Fruit fly (Drosophila melanogaster): Measurements from ENCODE around the gene ATPsynCF6.

Gene ATPsynCF6

dm6 chr3R:23335577-23335976 is 20.3 kb downstream of the ATPsynCF6 start (continued):
- peak; percentile 47 for TF ChIP-seq nerfin-1 (tag; optimal IDR thresholded peaks at IDR 0.05)
- peak; percentile 72 for TF ChIP-seq CG17385 (GFP tag; optimal IDR thresholded peaks at IDR 0.05)
- peak; percentile 27 for TF ChIP-seq CG15696 (tag; optimal IDR thresholded peaks at IDR 0.05)
- TF ChIP-seq gsb-n (tag; optimal IDR thresholded peaks at IDR 0.05), result no peak
- no peak for TF ChIP-seq ttk (GFP tag; IDR thresholded peaks at IDR 0.05)
- TF ChIP-seq dati (GFP tag; IDR thresholded peaks at IDR 0.05), result no peak
- peak; percentile 20 for TF ChIP-seq ewg (GFP tag; optimal IDR thresholded peaks at IDR 0.05)
- peak; percentile 47 for TF ChIP-seq CG12219 (GFP tag; optimal IDR thresholded peaks at IDR 0.05)
- peak; percentile 2 for TF ChIP-seq pzg (GFP tag; optimal IDR thresholded peaks at IDR 0.05)
- TF ChIP-seq CG16815 (GFP tag; optimal IDR thresholded peaks at IDR 0.05), result peak; percentile 37
- no peak for TF ChIP-seq Dad (GFP tag; optimal IDR thresholded peaks at IDR 0.05)
- TF ChIP-seq CG30403 (GFP tag; optimal IDR thresholded peaks at IDR 0.05), result peak; percentile 59
- peak; percentile 57; the same call in 1 of the 2 replicates for TF ChIP-seq rib (GFP tag; IDR thresholded peaks at IDR 0.05)
- peak; percentile 71 for TF ChIP-seq CG9215 (GFP tag; IDR thresholded peaks at IDR 0.05)
- no peak for TF ChIP-seq ssp (GFP tag; IDR thresholded peaks at IDR 0.05)
- TF ChIP-seq CG3281 (GFP tag; optimal IDR thresholded peaks at IDR 0.05), result peak; percentile 97
- TF ChIP-seq phol (tag; optimal IDR thresholded peaks at IDR 0.05), result peak; percentile 74
- TF ChIP-seq cas (GFP tag; IDR thresholded peaks at IDR 0.05), result peak; percentile 56
- TF ChIP-seq CG17328 (GFP tag; IDR thresholded peaks at IDR 0.05), result no peak
- TF ChIP-seq crc (GFP tag; optimal IDR thresholded peaks at IDR 0.05), result no peak
- TF ChIP-seq mirr (GFP tag; optimal IDR thresholded peaks at IDR 0.05), result peak; percentile 34
- peak; percentile 35; the same call in 1 of the 3 replicates for TF ChIP-seq ken (GFP tag; IDR thresholded peaks at IDR 0.05)
- TF ChIP-seq bigmax (GFP tag; optimal IDR thresholded peaks at IDR 0.05), result no peak
- no peak for TF ChIP-seq sr (GFP tag; IDR thresholded peaks at IDR 0.05)
- no peak for TF ChIP-seq CG12744 (GFP tag; optimal IDR thresholded peaks at IDR 0.05)
- peak; percentile 60 for TF ChIP-seq CG6654 (GFP tag; optimal IDR thresholded peaks at IDR 0.05)
- 0 out of 3 replicates have a peak, but pooled peaks have one; percentile 31 for TF ChIP-seq CG11560 (tag; IDR thresholded peaks at IDR 0.05)
- peak; percentile 50 for TF ChIP-seq gcm (GFP tag; optimal IDR thresholded peaks at IDR 0.05)
- peak; percentile 89 for TF ChIP-seq PHDP (tag; optimal IDR thresholded peaks at IDR 0.05)
- peak; percentile 60 for TF ChIP-seq kah (GFP tag; optimal IDR thresholded peaks at IDR 0.05)
- peak; percentile 68 for TF ChIP-seq wdn (GFP tag; IDR thresholded peaks at IDR 0.05)
- no peak for TF ChIP-seq fd102C (GFP tag; optimal IDR thresholded peaks at IDR 0.05)
- TF ChIP-seq grn (GFP tag; optimal IDR thresholded peaks at IDR 0.05), result peak; percentile 10
- TF ChIP-seq shn (GFP tag; optimal IDR thresholded peaks at IDR 0.05), result no peak
- peak; percentile 51 for TF ChIP-seq CG7987 (GFP tag; optimal IDR thresholded peaks at IDR 0.05)
- no peak for TF ChIP-seq C15 (GFP tag; IDR thresholded peaks at IDR 0.05)
- peak in 1 of 2 experiments; percentile 60 for TF ChIP-seq Eip74EF (GFP tag; optimal IDR thresholded peaks at IDR 0.05)
- TF ChIP-seq CG7745 (tag; optimal IDR thresholded peaks at IDR 0.05), result no peak
- TF ChIP-seq sna (GFP tag; IDR thresholded peaks at IDR 0.05; ENCODE audit: partially characterized antibody), result no peak
- TF ChIP-seq CG31365 (tag; optimal IDR thresholded peaks at IDR 0.05), result peak; percentile 30
- peak; percentile 78 for TF ChIP-seq CG10979 (tag; optimal IDR thresholded peaks at IDR 0.05)
- no peak for TF ChIP-seq MESR4 (GFP tag; optimal IDR thresholded peaks at IDR 0.05)
- TF ChIP-seq Dek (tag; optimal IDR thresholded peaks at IDR 0.05), result peak; percentile 79
- TF ChIP-seq insv (GFP tag; optimal IDR thresholded peaks at IDR 0.05), result peak in 1 of 2 experiments; percentile 46
- peak; percentile 62; the same call in 2 of the 3 replicates for TF ChIP-seq CG34422 (GFP tag; IDR thresholded peaks at IDR 0.05)
- TF ChIP-seq CG4282 (GFP tag; optimal IDR thresholded peaks at IDR 0.05), result no peak
- TF ChIP-seq CG17829 (tag; optimal IDR thresholded peaks at IDR 0.05), result peak; percentile 59
- TF ChIP-seq CG8944 (GFP tag; optimal IDR thresholded peaks at IDR 0.05), result no peak
- no peak for TF ChIP-seq Spps (tag; optimal IDR thresholded peaks at IDR 0.05)
- peak; percentile 90 for TF ChIP-seq cwo (GFP tag; optimal IDR thresholded peaks at IDR 0.05)
- no peak for TF ChIP-seq sens-2 (GFP tag; IDR thresholded peaks at IDR 0.05)

Measured in whole organism, embryonic.